Worm (Caenorhabditis elegans) whole organism, L4 larva: ENCODE measurements around the gene Y38F1A.8.
"Not testable (repeated sequence)": the region's sequence is repeated elsewhere in the genome, so short reads cannot be mapped to it uniquely, and the experiment has no call there.

Experiments
- T20F7.1 ChIP-seq: fragments of 200-800 bp; sonication (Bioruptor generic); optimal IDR thresholded peaks from 2 replicates; lab custom pipeline; 2018; ENCODE audit warnings: mild to moderate bottlenecking, missing genetic modification characterization, missing compliant biosample characterization
- lin-15B ChIP-seq: fragments of 150-350 bp; sonication (generic microtip); optimal IDR thresholded peaks from 3 replicates; lab custom pipeline; 2014; ENCODE audit warnings: missing biosample characterization, missing genetic modification characterization
- nhr-25 ChIP-seq: sonication (generic microtip); optimal IDR thresholded peaks from 2 replicates; lab custom pipeline; 2017; ENCODE audit warnings: missing genetic modification characterization, mild to moderate bottlenecking, missing compliant biosample characterization, antibody characterized with exemption, moderate library complexity, borderline replicate concordance; ENCODE audit not compliant: insufficient read depth

DNA sequence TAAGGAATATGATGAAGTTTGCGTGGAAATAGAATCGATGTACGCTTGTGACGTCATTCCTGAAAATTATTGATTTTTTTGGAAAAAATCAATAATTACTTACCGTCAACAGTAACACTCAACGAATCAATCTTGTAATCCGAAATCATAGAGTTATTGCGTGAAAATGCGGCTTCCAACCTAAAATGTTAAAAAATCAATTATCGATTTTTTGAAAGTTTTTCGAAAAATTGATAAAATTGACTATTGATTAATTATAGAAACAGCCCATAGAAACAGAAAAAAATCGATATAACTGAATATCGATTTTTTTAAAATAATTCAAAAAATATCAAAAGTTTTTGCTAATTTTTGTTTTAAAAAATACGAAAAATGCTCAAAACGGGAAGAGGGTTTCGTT is 46.5 kb upstream of the Y38F1A.8 start, which contains the start of gene F42G4.7:
- TF ChIP-seq lin-15B (tag; lab: Kevin White, UChicago); T20F7.1 (GFP tag; lab: Kevin White, UChicago); nhr-25 (tag; lab: Kevin White, UChicago): not testable (repeated sequence)
